Worm (Caenorhabditis elegans): ENCODE measurements around the gene fat-3.
"Not testable (repeated sequence)": the region's sequence is repeated elsewhere in the genome, so short reads cannot be mapped to it uniquely, and the experiment has no call there.

Gene fat-3

DNA sequence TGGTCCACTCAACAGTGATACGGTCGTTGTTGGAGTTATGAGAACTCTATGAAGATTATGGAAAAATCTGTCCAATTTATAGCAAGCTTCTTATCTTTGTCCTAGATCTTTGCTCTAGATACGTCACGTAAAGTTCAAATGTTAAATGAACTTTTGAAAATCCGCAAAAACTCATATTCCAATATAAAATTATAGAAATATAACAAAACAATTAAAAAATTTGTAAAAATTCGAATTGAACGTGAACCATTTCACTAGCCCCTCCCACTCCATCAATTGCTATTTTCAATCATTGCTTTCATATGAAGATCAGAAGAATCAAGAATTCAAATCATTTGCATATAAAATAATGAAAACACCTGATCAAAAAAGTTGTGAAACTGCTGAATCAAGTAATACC, 29.8 kb downstream of the fat-3 start, which contains the start of gene kin-21:
TSS of gene kin-21 (plus strand) at position 301 of the 400 bp plus-strand sequence.
- no peak for TF ChIP-seq nhr-76 (tag; optimal IDR thresholded peaks at IDR 0.05)
- no peak for TF ChIP-seq madf-5 (GFP tag; IDR thresholded peaks at IDR 0.05)
- TF ChIP-seq nhr-28 (tag; optimal IDR thresholded peaks at IDR 0.05), result no peak
- no peak for TF ChIP-seq unc-130 (GFP tag; optimal IDR thresholded peaks at IDR 0.05)
- TF ChIP-seq nhr-237 (tag; optimal IDR thresholded peaks at IDR 0.05), result no peak
- no peak for TF ChIP-seq unc-39 (tag; optimal IDR thresholded peaks at IDR 0.05)
- TF ChIP-seq ceh-32 (tag; optimal IDR thresholded peaks at IDR 0.05; ENCODE audit: poor library complexity), result no peak
- no peak for TF ChIP-seq daf-16 (GFP tag; optimal IDR thresholded peaks at IDR 0.05)
- TF ChIP-seq daf-16 (tag; optimal IDR thresholded peaks at IDR 0.05), result no peak
- TF ChIP-seq F10B5.3 (tag; optimal IDR thresholded peaks at IDR 0.05), result no peak
- TF ChIP-seq ctbp-1 (GFP tag; IDR thresholded peaks at IDR 0.05), result no peak
- TF ChIP-seq nhr-48 (tag; optimal IDR thresholded peaks at IDR 0.05), result no peak
- TF ChIP-seq D1046.2 (GFP tag; IDR thresholded peaks at IDR 0.05), result no peak
- no peak for TF ChIP-seq php-3 (GFP tag; IDR thresholded peaks at IDR 0.05)
- no peak for TF ChIP-seq mxl-3 (GFP tag; optimal IDR thresholded peaks at IDR 0.05)
- TF ChIP-seq hlh-11 (tag; optimal IDR thresholded peaks at IDR 0.05), result no peak
- TF ChIP-seq spr-1 (tag; optimal IDR thresholded peaks at IDR 0.05), result no peak
- TF ChIP-seq R02D3.7 (tag; optimal IDR thresholded peaks at IDR 0.05), result no peak
- TF ChIP-seq duxl-1 (tag; optimal IDR thresholded peaks at IDR 0.05; ENCODE audit: poor library complexity), result no peak
- no peak for TF ChIP-seq ztf-11 (tag; optimal IDR thresholded peaks at IDR 0.05)
- no peak for TF ChIP-seq aha-1 (tag)

DNA sequence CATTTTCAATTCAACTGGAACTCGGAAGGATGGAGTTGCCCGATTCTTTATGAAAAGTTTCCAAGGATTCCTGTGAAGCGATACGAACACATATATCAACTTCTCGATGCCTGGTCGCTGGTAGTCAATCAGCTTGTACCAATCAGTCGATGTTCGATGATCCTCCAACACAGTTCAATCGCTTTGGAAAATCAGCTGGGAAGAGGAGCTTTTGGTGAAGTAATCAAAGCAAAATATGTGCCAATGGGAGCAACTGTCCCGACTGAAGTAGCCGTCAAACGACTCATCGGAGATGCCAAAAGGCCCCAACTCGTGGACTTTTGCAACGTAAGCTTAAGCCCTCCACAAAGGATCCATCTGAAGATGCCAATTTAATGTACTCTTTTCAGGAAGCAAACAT, 30.5 kb downstream of the fat-3 start:
- peak; percentile 95 for TF ChIP-seq aha-1 (tag)
- TF ChIP-seq dmd-6 (GFP tag; IDR thresholded peaks at IDR 0.05), result no peak

DNA sequence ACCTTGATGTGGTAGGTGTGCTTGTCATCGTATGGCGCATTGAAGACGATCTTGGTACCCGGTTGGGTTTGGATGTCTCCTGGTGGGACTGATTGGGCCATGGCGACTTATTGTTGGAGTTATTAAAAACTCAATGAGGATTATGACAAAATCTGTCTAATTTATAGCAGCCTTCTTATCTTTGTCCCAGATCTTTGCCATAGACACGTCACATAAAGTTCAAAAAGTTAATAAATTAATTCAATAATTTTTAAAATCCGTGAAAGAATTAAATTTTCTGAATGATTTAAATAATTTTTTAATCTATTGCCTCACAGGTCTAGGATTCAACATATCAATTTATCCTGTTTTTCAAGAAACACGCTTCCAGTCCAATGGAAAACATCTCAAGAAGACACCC, 33.5 kb downstream of the fat-3 start, which contains the start of gene msp-81:
TSS of gene msp-81 (minus strand) at position 101 of the 400 bp plus-strand sequence.
- TF ChIP-seq mep-1 (tag; optimal IDR thresholded peaks at IDR 0.05), result no peak
- TF ChIP-seq tra-1 (GFP tag; IDR thresholded peaks at IDR 0.05), result no peak
- TF ChIP-seq ceh-82 (tag; optimal IDR thresholded peaks at IDR 0.05), result no peak
- no peak for TF ChIP-seq lin-29 (GFP tag; IDR thresholded peaks at IDR 0.05)
- TF ChIP-seq ama-1 (optimal IDR thresholded peaks at IDR 0.05), result no peak
- TF ChIP-seq mdt-29 (GFP tag; IDR thresholded peaks at IDR 0.05), result no peak
- TF ChIP-seq zag-1 (tag; optimal IDR thresholded peaks at IDR 0.05), result no peak
- no peak for TF ChIP-seq egl-43 (GFP tag; IDR thresholded peaks at IDR 0.05)
- no peak for TF ChIP-seq daf-8 (GFP tag; IDR thresholded peaks at IDR 0.05)
- no peak for TF ChIP-seq gei-8 (GFP tag; optimal IDR thresholded peaks at IDR 0.05)

DNA sequence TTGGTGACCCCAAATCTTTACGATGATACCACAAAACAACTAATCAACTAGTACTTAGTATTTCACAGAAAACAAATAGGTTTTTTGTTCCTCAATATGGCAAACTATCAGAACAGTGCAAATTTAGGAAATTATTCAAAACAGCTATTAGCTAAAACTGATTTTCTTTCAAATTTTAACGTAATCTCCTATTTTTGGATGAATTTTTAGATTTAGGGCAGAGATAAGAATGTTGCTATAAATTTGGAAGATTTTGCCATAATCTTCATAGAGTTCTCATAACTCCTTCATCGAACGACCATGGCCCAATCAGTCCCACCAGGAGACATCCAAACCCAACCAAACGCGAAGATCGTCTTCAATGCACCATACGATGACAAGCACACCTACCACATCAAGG, 34.5 kb downstream of the fat-3 start, which contains the start of gene msp-10:
TSS of gene msp-10 (plus strand) at position 301 of the 400 bp plus-strand sequence.
- not testable (repeated sequence) for TF ChIP-seq vab-7 (GFP tag; IDR thresholded peaks at IDR 0.05); lin-13 (GFP tag; optimal IDR thresholded peaks at IDR 0.05); skn-1 (tag; optimal IDR thresholded peaks at IDR 0.05)

DNA sequence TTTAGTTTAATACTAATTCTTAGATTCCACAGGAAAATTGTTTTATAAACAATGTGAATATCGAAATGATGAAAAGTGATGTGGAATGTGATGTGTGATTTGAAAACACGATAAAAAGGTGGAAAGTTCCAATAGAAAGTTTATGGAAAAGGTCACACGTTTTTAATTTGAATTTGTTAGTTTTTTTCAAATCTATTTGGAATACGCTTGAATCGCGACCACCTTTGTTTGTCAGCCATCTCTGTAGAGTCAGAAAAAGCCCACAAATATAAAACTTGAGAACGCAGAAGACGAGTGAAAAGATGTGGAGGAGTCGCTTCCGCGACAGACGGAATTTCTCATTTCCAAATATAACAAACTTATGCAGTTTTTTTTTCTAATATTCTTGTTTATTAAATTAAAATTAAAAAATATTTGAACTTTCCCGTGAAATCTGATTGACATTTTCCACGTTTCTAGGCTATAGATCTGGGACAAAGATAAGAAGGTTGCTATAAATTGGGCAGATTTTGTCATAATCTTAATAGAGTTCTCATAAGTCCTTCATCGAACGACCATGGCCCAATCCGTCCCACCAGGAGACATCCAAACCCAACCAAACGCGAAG, 38.3 kb downstream of the fat-3 start, which contains the start of the genes kin-24 and msp-56:
TSS of gene kin-24 (minus strand) at position 101 of the 607 bp plus-strand sequence.
TSS of gene msp-56 (plus strand) at position 557 of the 607 bp plus-strand sequence.
- TF ChIP-seq ceh-44 (GFP tag; IDR thresholded peaks at IDR 0.05) (no peak), dmd-8 (GFP tag; IDR thresholded peaks at IDR 0.05) (0 out of 2 replicates have a peak, but pooled peaks have one; percentile 35)
